Fruit fly (Drosophila melanogaster): ENCODE results near the gene E5.

The E5 gene

DNA sequence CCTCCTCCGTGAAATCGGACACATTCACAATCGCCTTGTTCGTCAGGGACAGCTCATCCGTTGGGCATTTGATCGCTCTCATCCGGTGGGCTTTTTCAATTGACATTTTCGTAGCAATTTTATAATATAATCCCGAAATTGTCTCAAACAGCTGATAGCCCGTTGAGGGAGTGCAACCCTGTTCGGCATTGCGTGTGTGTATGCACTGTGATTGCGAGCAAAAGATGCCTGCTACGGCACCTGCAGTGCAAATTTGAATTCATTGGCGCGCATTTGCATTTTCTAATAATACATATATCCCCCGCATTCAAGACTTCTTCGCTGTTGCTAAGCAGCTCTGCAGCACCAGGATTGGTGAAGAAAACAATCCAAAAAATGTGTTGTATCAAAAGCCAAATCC, 36.9 kb downstream of the E5 start, which contains the start of gene Nsf2 (continued):
- no peak for TF ChIP-seq fd64A (GFP tag; optimal IDR thresholded peaks at IDR 0.05)
- no peak for TF ChIP-seq Gsc (GFP tag; IDR thresholded peaks at IDR 0.05)
- peak; percentile 27 for TF ChIP-seq Lhr (GFP tag; optimal IDR thresholded peaks at IDR 0.05)
- peak; percentile 91 for TF ChIP-seq pzg (GFP tag; optimal IDR thresholded peaks at IDR 0.05)
- no peak for TF ChIP-seq dpn (GFP tag; optimal IDR thresholded peaks at IDR 0.05)
- TF ChIP-seq CG4282 (GFP tag; optimal IDR thresholded peaks at IDR 0.05): no peak
- no peak for TF ChIP-seq Atf-2 (GFP tag; optimal IDR thresholded peaks at IDR 0.05)
- no peak for TF ChIP-seq bsh (GFP tag; optimal IDR thresholded peaks at IDR 0.05)
- TF ChIP-seq Lim3 (GFP tag; IDR thresholded peaks at IDR 0.05): no peak
- no peak for TF ChIP-seq CG6654 (GFP tag; optimal IDR thresholded peaks at IDR 0.05)
- no peak for TF ChIP-seq Side (GFP tag; optimal IDR thresholded peaks at IDR 0.05)
- no peak for TF ChIP-seq luna (GFP tag; optimal IDR thresholded peaks at IDR 0.05)
- TF ChIP-seq CG7928 (GFP tag; optimal IDR thresholded peaks at IDR 0.05): peak; percentile 91
- peak; percentile 28; the same call in 1 of the 3 replicates for TF ChIP-seq CG17361 (GFP tag; IDR thresholded peaks at IDR 0.05)
- TF ChIP-seq CG2875 (GFP tag; optimal IDR thresholded peaks at IDR 0.05): no peak
- TF ChIP-seq Sox102F (GFP tag; optimal IDR thresholded peaks at IDR 0.05): no peak
- no peak for TF ChIP-seq CrebB (tag; optimal IDR thresholded peaks at IDR 0.05)
- TF ChIP-seq trh (GFP tag; optimal IDR thresholded peaks at IDR 0.05): no peak
- peak; percentile 32; the same call in 1 of the 2 replicates for TF ChIP-seq Bgb (GFP tag; IDR thresholded peaks at IDR 0.05; ENCODE audit: partially characterized antibody)
- peak; percentile 9 for TF ChIP-seq CG34376 (GFP tag; optimal IDR thresholded peaks at IDR 0.05)
- no peak for TF ChIP-seq CG11723 (GFP tag; optimal IDR thresholded peaks at IDR 0.05)
- no peak for TF ChIP-seq toy (GFP tag; IDR thresholded peaks at IDR 0.05)
- no peak for TF ChIP-seq CG6765 (GFP tag; optimal IDR thresholded peaks at IDR 0.05)
- TF ChIP-seq PHDP (tag; optimal IDR thresholded peaks at IDR 0.05): no peak
- no peak for TF ChIP-seq ems (GFP tag; optimal IDR thresholded peaks at IDR 0.05)
- TF ChIP-seq fu2 (GFP tag; optimal IDR thresholded peaks at IDR 0.05): no peak
- TF ChIP-seq kah (GFP tag; optimal IDR thresholded peaks at IDR 0.05): no peak
- no peak for TF ChIP-seq z (GFP tag; IDR thresholded peaks at IDR 0.05)
- TF ChIP-seq pros (GFP tag; optimal IDR thresholded peaks at IDR 0.05): no peak
- no peak for TF ChIP-seq Ada2b (GFP tag; IDR thresholded peaks at IDR 0.05)
- TF ChIP-seq CG12942 (GFP tag; optimal IDR thresholded peaks at IDR 0.05): no peak
- TF ChIP-seq CG10147 (GFP tag; optimal IDR thresholded peaks at IDR 0.05): no peak
- no peak for TF ChIP-seq jing (GFP tag; optimal IDR thresholded peaks at IDR 0.05)
- no peak for TF ChIP-seq CG6272 (GFP tag; IDR thresholded peaks at IDR 0.05)
- TF ChIP-seq crc (GFP tag; optimal IDR thresholded peaks at IDR 0.05): no peak
- no peak for TF ChIP-seq CG11093 (GFP tag; IDR thresholded peaks at IDR 0.05)
- no peak for TF ChIP-seq sisA (GFP tag; IDR thresholded peaks at IDR 0.05)
- TF ChIP-seq croc (GFP tag; conservative IDR thresholded peaks at IDR 0.05): no peak
- no peak for TF ChIP-seq CG11696 (GFP tag; IDR thresholded peaks at IDR 0.05)
- no peak for TF ChIP-seq CG6254 (GFP tag; optimal IDR thresholded peaks at IDR 0.05)
- TF ChIP-seq Oli (tag; optimal IDR thresholded peaks at IDR 0.05): no peak
- no peak for TF ChIP-seq btn (GFP tag; optimal IDR thresholded peaks at IDR 0.05)
- TF ChIP-seq pnt (GFP tag; optimal IDR thresholded peaks at IDR 0.05): no peak
- TF ChIP-seq CG31388 (GFP tag; optimal IDR thresholded peaks at IDR 0.05): no peak
- TF ChIP-seq CG12659 (GFP tag; optimal IDR thresholded peaks at IDR 0.05): peak; percentile 49
- no peak for TF ChIP-seq Spps (tag; optimal IDR thresholded peaks at IDR 0.05)
- TF ChIP-seq scrt (GFP tag; optimal IDR thresholded peaks at IDR 0.05): no peak
- TF ChIP-seq wek (GFP tag; optimal IDR thresholded peaks at IDR 0.05): peak; percentile 14
- TF ChIP-seq onecut (GFP tag; IDR thresholded peaks at IDR 0.05): no peak
- TF ChIP-seq pum (GFP tag; optimal IDR thresholded peaks at IDR 0.05): no peak
- TF ChIP-seq CG4820 (GFP tag; optimal IDR thresholded peaks at IDR 0.05): no peak
- no peak for TF ChIP-seq cwo (GFP tag; optimal IDR thresholded peaks at IDR 0.05)

Measured in whole organism, embryonic.